Worm (Caenorhabditis elegans) whole organism, L2 larva: ENCODE data around the gene srx-90.

Experiments
- ceh-82 ChIP-seq: fragments of 150-350 bp; optimal IDR thresholded peaks from 2 replicates; lab custom pipeline; 2014; ENCODE audit warnings: missing biosample characterization, missing genetic modification characterization
- egl-27 ChIP-seq: sonication (generic microtip); optimal IDR thresholded peaks from 3 replicates; lab custom pipeline; 2017; ENCODE audit warnings: missing biosample characterization, missing genetic modification reagents, missing genetic modification characterization
- elt-1 ChIP-seq: fragments of 150-350 bp; optimal IDR thresholded peaks from 2 replicates; lab custom pipeline; 2014; ENCODE audit warnings: missing biosample characterization, missing genetic modification characterization
- gmeb-1 ChIP-seq: fragments of 150-350 bp; optimal IDR thresholded peaks from 2 replicates; lab custom pipeline; 2014; ENCODE audit warnings: missing biosample characterization, missing genetic modification characterization
- nhr-25 ChIP-seq: fragments of 150-350 bp; sonication (generic microtip); optimal IDR thresholded peaks from 3 replicates; lab custom pipeline; 2014; ENCODE audit warnings: missing biosample characterization, missing genetic modification characterization

ce11 chrV:11580826-11581225, at the start of gene srx-90:
- TF ChIP-seq elt-1 (tag; lab: Kevin White, UChicago) = no peak
- no peak for TF ChIP-seq gmeb-1
- TF ChIP-seq nhr-25 = no peak
- no peak for TF ChIP-seq egl-27 (tag; lab: Kevin White, UChicago)
- TF ChIP-seq ceh-82 (tag; lab: Kevin White, UChicago) = no peak
